Worm (Caenorhabditis elegans): ENCODE results near the gene Y6G8.16.

ce11 chrV:17616807-17617206 is 10.7 kb downstream of the Y6G8.16 start, which contains the start of gene Y6G8.6:
- TF ChIP-seq F26F4.8 (GFP tag; conservative IDR thresholded peaks at IDR 0.05) (no peak), arid-1 (GFP tag; conservative IDR thresholded peaks at IDR 0.05) (no peak), ces-1 (GFP tag; optimal IDR thresholded peaks at IDR 0.05) (no peak), zfp-2 (tag; optimal IDR thresholded peaks at IDR 0.05) (no peak), unc-130 (GFP tag; optimal IDR thresholded peaks at IDR 0.05) (no peak), egl-27 (tag; optimal IDR thresholded peaks at IDR 0.05) (no peak), ceh-28 (tag; optimal IDR thresholded peaks at IDR 0.05) (no peak), lin-39 (tag; optimal IDR thresholded peaks at IDR 0.05) (no peak), snpc-1.2 (GFP tag; IDR thresholded peaks at IDR 0.05) (no peak), unc-62 (GFP tag; optimal IDR thresholded peaks at IDR 0.05 in 1 of 2) (no peak), unc-62 (tag; optimal IDR thresholded peaks at IDR 0.05) (no peak), nhr-237 (tag; optimal IDR thresholded peaks at IDR 0.05) (no peak), lsy-2 (tag; optimal IDR thresholded peaks at IDR 0.05) (no peak), nhr-77 (tag; optimal IDR thresholded peaks at IDR 0.05) (no peak), unc-39 (tag; optimal IDR thresholded peaks at IDR 0.05) (no peak)
